Worm (Caenorhabditis elegans) whole organism, mixed stage, embryonic: Measurements from ENCODE around the gene crn-6.

Experiments
- hlh-1 ChIP-seq: fragments of 150-350 bp; optimal IDR thresholded peaks from 2 replicates; lab custom pipeline; 2014; ENCODE audit warnings: missing biosample characterization, missing genetic modification reagents, missing genetic modification characterization
- lin-13 ChIP-seq: fragments of 150-350 bp; optimal IDR thresholded peaks from 2 replicates; lab custom pipeline; 2014; ENCODE audit warnings: missing biosample characterization, missing genetic modification characterization
- mab-5 ChIP-seq: fragments of 150-350 bp; optimal IDR thresholded peaks from 2 replicates; lab custom pipeline; 2014; ENCODE audit warnings: missing biosample characterization, missing genetic modification characterization
- nhr-12 ChIP-seq: fragments of 150-350 bp; optimal IDR thresholded peaks from 2 replicates; lab custom pipeline; 2014; ENCODE audit warnings: missing biosample characterization, missing genetic modification characterization
- nhr-28 ChIP-seq: fragments of 150-350 bp; optimal IDR thresholded peaks from 2 replicates; lab custom pipeline; 2014; ENCODE audit warnings: missing biosample characterization, missing genetic modification characterization
- nhr-76 ChIP-seq: sonication (generic microtip); optimal IDR thresholded peaks from 2 replicates; lab custom pipeline; 2017; ENCODE audit warnings: missing biosample characterization, missing genetic modification characterization
- unc-62 ChIP-seq: fragments of 150-350 bp; optimal IDR thresholded peaks from 2 replicates; lab custom pipeline; 2014; ENCODE audit warnings: missing biosample characterization, missing genetic modification reagents, missing genetic modification characterization

- TF ChIP-seq lin-13 (tag; lab: Kevin White, UChicago): no peak
- TF ChIP-seq hlh-1 (tag; lab: Kevin White, UChicago): no peak
- no peak for TF ChIP-seq mab-5 (tag; lab: Kevin White, UChicago)
- TF ChIP-seq nhr-28 (tag; lab: Kevin White, UChicago): no peak
- no peak for TF ChIP-seq nhr-76 (tag; lab: Kevin White, UChicago)
- no peak for TF ChIP-seq nhr-12
- no peak for TF ChIP-seq unc-62 (GFP tag; lab: Kevin White, UChicago)
These were observed 46.3 kb downstream of the crn-6 start, which contains the start of gene T26G10.3 for ce11 chrIII:9413340-9413739.
